Fruit fly (Drosophila melanogaster): ENCODE results near the gene CG31088.

DNA sequence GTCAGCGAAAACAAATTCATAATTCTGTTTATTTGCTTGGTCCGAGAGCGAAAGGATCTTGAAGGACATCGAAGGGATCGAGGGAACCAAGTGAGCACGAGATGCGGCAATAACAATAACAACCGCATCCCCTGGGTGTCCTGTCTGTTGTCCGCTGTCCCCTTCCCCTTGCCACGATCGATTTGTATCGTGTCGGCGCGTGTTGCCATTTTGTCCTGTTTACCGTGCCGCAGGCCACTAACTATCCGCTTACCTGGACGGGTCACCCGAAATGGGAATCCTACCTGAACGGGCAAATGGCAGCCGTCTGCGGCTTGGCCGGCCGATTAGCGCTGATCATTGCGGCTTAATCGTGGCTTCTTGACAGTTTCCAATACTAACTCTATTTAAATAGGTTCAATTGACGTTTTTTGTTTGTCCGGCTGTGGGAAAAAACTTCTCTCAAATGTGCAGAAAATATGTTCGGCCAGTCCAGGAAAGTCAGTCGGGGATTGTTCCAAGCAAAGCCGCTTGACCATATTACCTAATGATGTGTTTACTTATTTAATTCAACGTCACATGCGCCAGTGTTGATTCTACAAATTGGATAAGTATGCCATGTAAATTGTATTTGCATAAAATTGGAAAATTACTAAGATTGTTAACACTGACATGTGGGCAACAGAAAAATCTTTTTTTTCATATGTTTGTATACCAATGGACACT, 38.6 kb upstream of the CG31088 start:
- TF ChIP-seq CG8478 (optimal IDR thresholded peaks at IDR 0.05) (no peak), CTCF (optimal IDR thresholded peaks at IDR 0.05) (no peak)
